Worm (Caenorhabditis elegans) whole organism, L1 larva: ENCODE measurements around the gene lis-1.
"Not testable (repeated sequence)": the region's sequence is repeated elsewhere in the genome, so short reads cannot be mapped to it uniquely, and the experiment has no call there.

Experiments used
- C04F5.9 ChIP-seq: sonication (generic microtip); optimal IDR thresholded peaks from 2 replicates; lab custom pipeline; 2016; ENCODE audit warnings: missing genetic modification characterization, missing compliant biosample characterization
- C16A3.4 ChIP-seq: fragments of 150-350 bp; optimal IDR thresholded peaks from 2 replicates; lab custom pipeline; 2014; ENCODE audit warnings: missing biosample characterization, missing genetic modification characterization
- C34B4.2 ChIP-seq: sonication (generic microtip); optimal IDR thresholded peaks from 2 replicates; lab custom pipeline; 2017; ENCODE audit warnings: mild to moderate bottlenecking, missing genetic modification characterization, missing compliant biosample characterization
- Y116A8C.19 ChIP-seq: sonication (generic microtip); optimal IDR thresholded peaks from 2 replicates; lab custom pipeline; 2016; ENCODE audit warnings: missing compliant biosample characterization, missing genetic modification characterization, borderline replicate concordance
- alr-1 ChIP-seq: fragments of 200-800 bp; sonication (Bioruptor generic); optimal IDR thresholded peaks from 2 replicates; lab custom pipeline; 2018; ENCODE audit warnings: borderline replicate concordance, mild to moderate bottlenecking, missing genetic modification characterization, missing compliant biosample characterization
- aly-2 ChIP-seq: fragments of 150-350 bp; optimal IDR thresholded peaks from 2 replicates; lab custom pipeline; 2014; ENCODE audit warnings: missing biosample characterization, missing genetic modification characterization
- ama-1 ChIP-seq: fragments of 150-350 bp; optimal IDR thresholded peaks from 2 replicates; lab custom pipeline; 2014
- blmp-1 ChIP-seq: fragments of 150-350 bp; optimal IDR thresholded peaks from 2 replicates; lab custom pipeline; 2014; ENCODE audit warnings: missing biosample characterization, missing genetic modification characterization
- ceh-90 ChIP-seq: sonication (generic microtip); optimal IDR thresholded peaks from 2 replicates; lab custom pipeline; 2016; ENCODE audit warnings: missing genetic modification characterization, missing compliant biosample characterization
- ces-1 ChIP-seq: fragments of 150-350 bp; optimal IDR thresholded peaks from 2 replicates; lab custom pipeline; 2014; ENCODE audit warnings: missing biosample characterization, missing genetic modification reagents, missing genetic modification characterization
- dpl-1 ChIP-seq, 3 experiments: fragments of 150-350 bp in 2 of 3; sonication (generic microtip) in 1 of 3; optimal IDR thresholded peaks; 2 replicates each; lab custom pipeline; 2014 to 2017; ENCODE audit warnings: missing biosample characterization in 3 of 3, missing genetic modification characterization in 3 of 3, missing genetic modification reagents in 3 of 3
- dsc-1 ChIP-seq: sonication (generic microtip); optimal IDR thresholded peaks from 2 replicates; lab custom pipeline; 2016; ENCODE audit warnings: mild to moderate bottlenecking, missing genetic modification characterization, missing compliant biosample characterization
- egl-27 ChIP-seq, 2 experiments: fragments of 150-350 bp in 1 of 2; sonication (generic microtip); optimal IDR thresholded peaks; 3 replicates each; lab custom pipeline; 2017 to 2018; ENCODE audit warnings: missing biosample characterization in 2 of 2, missing genetic modification characterization in 2 of 2, missing genetic modification reagents in 2 of 2
- elt-3 ChIP-seq, 6 experiments: fragments of 150-350 bp in 1 of 6; sonication (generic microtip); optimal IDR thresholded peaks; 2 replicates each; lab custom pipeline; 2017 to 2018; ENCODE audit warnings: missing biosample characterization in 6 of 6, missing genetic modification characterization in 6 of 6, inconsistent platforms in 1 of 6
- ets-5 ChIP-seq: fragments of 200-800 bp; sonication (Bioruptor generic); IDR thresholded peaks from 2 replicates; pipeline ENCODE4 v1.3.6; 2022; ENCODE audit warnings: missing genetic modification characterization, missing compliant biosample characterization
- fkh-10 ChIP-seq: sonication (generic microtip); optimal IDR thresholded peaks from 2 replicates; lab custom pipeline; 2017; ENCODE audit warnings: missing biosample characterization, missing genetic modification reagents, missing genetic modification characterization
- fkh-4 ChIP-seq: sonication (generic microtip); optimal IDR thresholded peaks from 2 replicates; lab custom pipeline; 2016; ENCODE audit warnings: missing compliant biosample characterization, missing genetic modification characterization, borderline replicate concordance
- grh-1 ChIP-seq: fragments of 200-800 bp; sonication (Bioruptor generic); IDR thresholded peaks from 2 replicates; pipeline ENCODE4 v1.3.6; 2022; ENCODE audit warnings: missing genetic modification reagents, missing genetic modification characterization, missing compliant biosample characterization
- hlh-17 ChIP-seq: fragments of 200-800 bp; sonication (Bioruptor generic); optimal IDR thresholded peaks from 2 replicates; lab custom pipeline; 2018; ENCODE audit warnings: missing genetic modification characterization, mild to moderate bottlenecking, missing compliant biosample characterization, moderate library complexity, borderline replicate concordance
- irx-1 ChIP-seq: sonication (generic microtip); optimal IDR thresholded peaks from 2 replicates; lab custom pipeline; 2016; ENCODE audit warnings: missing genetic modification characterization, missing compliant biosample characterization
- isw-1 ChIP-seq: fragments of 200-800 bp; sonication (Bioruptor generic); IDR thresholded peaks from 2 replicates; pipeline ENCODE4 v1.3.6; 2022; ENCODE audit warnings: missing genetic modification characterization, missing compliant biosample characterization
- lin-15B ChIP-seq: fragments of 150-350 bp; sonication (generic microtip); optimal IDR thresholded peaks from 3 replicates; lab custom pipeline; 2014; ENCODE audit warnings: missing biosample characterization, missing genetic modification characterization
- lin-35 ChIP-seq, 2 experiments: fragments of 150-350 bp; optimal IDR thresholded peaks; 2 replicates each; lab custom pipeline; 2014; ENCODE audit warnings: missing biosample characterization in 2 of 2, missing genetic modification characterization in 2 of 2, missing genetic modification reagents in 2 of 2
- lsy-2 ChIP-seq, 2 experiments: fragments of 150-350 bp; optimal IDR thresholded peaks; 2 replicates each; lab custom pipeline; 2014; ENCODE audit warnings: missing biosample characterization in 2 of 2, missing genetic modification characterization in 2 of 2
- mef-2 ChIP-seq: fragments of 150-350 bp; optimal IDR thresholded peaks from 2 replicates; lab custom pipeline; 2014; ENCODE audit warnings: missing biosample characterization, missing genetic modification characterization
- nhr-12 ChIP-seq: sonication (generic microtip); optimal IDR thresholded peaks from 2 replicates; lab custom pipeline; 2017; ENCODE audit warnings: missing biosample characterization, missing genetic modification characterization
- nhr-19 ChIP-seq: fragments of 200-800 bp; sonication (Bioruptor generic); conservative IDR thresholded peaks from 2 replicates; pipeline ENCODE4 v1.3.6; 2022; ENCODE audit warnings: missing genetic modification characterization, missing compliant biosample characterization
- nhr-20 ChIP-seq: sonication (generic microtip); optimal IDR thresholded peaks from 2 replicates; lab custom pipeline; 2016; ENCODE audit warnings: mild to moderate bottlenecking, missing genetic modification characterization, missing compliant biosample characterization
- nhr-28 ChIP-seq: fragments of 150-350 bp; optimal IDR thresholded peaks from 2 replicates; lab custom pipeline; 2014; ENCODE audit warnings: missing biosample characterization, missing genetic modification characterization
- nhr-76 ChIP-seq: sonication (generic microtip); optimal IDR thresholded peaks from 2 replicates; lab custom pipeline; 2017; ENCODE audit warnings: missing biosample characterization, missing genetic modification characterization
- nhr-77 ChIP-seq: fragments of 150-350 bp; optimal IDR thresholded peaks from 2 replicates; lab custom pipeline; 2014; ENCODE audit warnings: missing biosample characterization, missing genetic modification characterization
- nhr-90 ChIP-seq: sonication (generic microtip); optimal IDR thresholded peaks from 2 replicates; lab custom pipeline; 2016; ENCODE audit warnings: mild to moderate bottlenecking, missing genetic modification characterization, missing compliant biosample characterization; ENCODE audit not compliant: poor library complexity
- pag-3 ChIP-seq: sonication (generic microtip); optimal IDR thresholded peaks from 2 replicates; lab custom pipeline; 2017; ENCODE audit warnings: missing genetic modification characterization, mild to moderate bottlenecking, missing compliant biosample characterization, antibody characterized with exemption, borderline replicate concordance; ENCODE audit not compliant: insufficient read depth
- rnt-1 ChIP-seq: sonication (generic microtip); optimal IDR thresholded peaks from 2 replicates; lab custom pipeline; 2016; ENCODE audit warnings: mild to moderate bottlenecking, missing genetic modification characterization, moderate library complexity, missing compliant biosample characterization
- snpc-4 ChIP-seq: fragments of 150-350 bp; optimal IDR thresholded peaks from 2 replicates; lab custom pipeline; 2014; ENCODE audit warnings: missing biosample characterization, missing genetic modification characterization
- snu-23 ChIP-seq: sonication (generic microtip); optimal IDR thresholded peaks from 2 replicates; lab custom pipeline; 2016; ENCODE audit warnings: missing genetic modification characterization, missing compliant biosample characterization
- sptf-1 ChIP-seq: fragments of 150-350 bp; optimal IDR thresholded peaks from 2 replicates; lab custom pipeline; 2014; ENCODE audit warnings: missing biosample characterization, missing genetic modification characterization
- tbx-2 ChIP-seq: sonication (generic microtip); optimal IDR thresholded peaks from 2 replicates; lab custom pipeline; 2016; ENCODE audit warnings: missing genetic modification characterization, missing compliant biosample characterization
- tlp-1 ChIP-seq: fragments of 150-350 bp; optimal IDR thresholded peaks from 2 replicates; lab custom pipeline; 2014; ENCODE audit warnings: missing biosample characterization, missing genetic modification characterization
- unc-30 ChIP-seq: sonication (generic microtip); optimal IDR thresholded peaks from 2 replicates; lab custom pipeline; 2017; ENCODE audit warnings: missing biosample characterization, missing genetic modification characterization
- unc-62 ChIP-seq: fragments of 150-350 bp; optimal IDR thresholded peaks from 2 replicates; lab custom pipeline; 2014; ENCODE audit warnings: missing biosample characterization, missing genetic modification reagents, missing genetic modification characterization
- unc-98 ChIP-seq: fragments of 200-800 bp; sonication (Bioruptor generic); IDR thresholded peaks from 2 replicates; pipeline ENCODE4 v1.3.6; 2022; ENCODE audit warnings: missing genetic modification characterization, missing compliant biosample characterization
- vab-15 ChIP-seq: sonication (generic microtip); optimal IDR thresholded peaks from 2 replicates; lab custom pipeline; 2017; ENCODE audit warnings: missing genotype, mild to moderate bottlenecking, missing genetic modification characterization, missing compliant biosample characterization
- ztf-11 ChIP-seq, 2 experiments: sonication (generic microtip); optimal IDR thresholded peaks; 2 replicates each; lab custom pipeline; 2016 to 2017; ENCODE audit warnings: missing genetic modification characterization in 2 of 2, missing biosample characterization in 1 of 2, missing compliant biosample characterization in 1 of 2

The lis-1 gene

ce11 chrIII:13402934-13403333 lies 26.4 kb upstream of the lis-1 start, which contains the start of gene mig-18:
mig-18 (plus strand) TSS chrIII:13403234.
- TF ChIP-seq nhr-12: no peak
- no peak for TF ChIP-seq hlh-17
- TF ChIP-seq tlp-1 (tag; lab: Kevin White, UChicago): no peak
- TF ChIP-seq nhr-19 (GFP tag; lab: Robert Waterston, UW): no peak
- no peak for TF ChIP-seq ama-1
- TF ChIP-seq ets-5 (GFP tag; lab: Robert Waterston, UW): no peak
- TF ChIP-seq sptf-1 (tag; lab: Kevin White, UChicago): no peak
- no peak for TF ChIP-seq aly-2 (tag; lab: Kevin White, UChicago)
- no peak for TF ChIP-seq C34B4.2 (tag; lab: Kevin White, UChicago)
- no peak for TF ChIP-seq alr-1 (tag; lab: Kevin White, UChicago)
- no peak for TF ChIP-seq irx-1
- TF ChIP-seq snpc-4: no peak
- no peak for TF ChIP-seq unc-30 (tag; lab: Kevin White, UChicago)
- TF ChIP-seq nhr-20 (tag; lab: Kevin White, UChicago): no peak

ce11 chrIII:13401673-13402258 lies 25.3 kb upstream of the lis-1 start, which contains the start of the genes srlf-9 and srlf-10:
srlf-9 (minus strand) TSS chrIII:13401773.
srlf-10 (plus strand) TSS chrIII:13402208.
- TF ChIP-seq rnt-1; vab-15 (tag; lab: Kevin White, UChicago); nhr-76 (tag; lab: Kevin White, UChicago): not testable (repeated sequence)

ce11 chrIII:13395262-13395661 lies 18.8 kb upstream of the lis-1 start, which contains the start of gene F11F1.1:
F11F1.1 (plus strand) TSS chrIII:13395562.
- TF ChIP-seq fkh-4 (tag; lab: Kevin White, UChicago): no peak
- TF ChIP-seq blmp-1 (tag; lab: Kevin White, UChicago): peak; percentile 17
- no peak for TF ChIP-seq isw-1 (GFP tag; lab: Robert Waterston, UW)
- TF ChIP-seq elt-3 (tag; optimal IDR thresholded peaks at IDR 0.05; lab: Kevin White, UChicago): peak in 1 of 6 experiments; percentile 34
- no peak for TF ChIP-seq C04F5.9 (tag; lab: Kevin White, UChicago)

- no peak for TF ChIP-seq pag-3 (tag; lab: Kevin White, UChicago)
- no peak for TF ChIP-seq Y116A8C.19 (tag; lab: Kevin White, UChicago)
- TF ChIP-seq mef-2 (tag; lab: Kevin White, UChicago): no peak
- TF ChIP-seq elt-3 (tag; optimal IDR thresholded peaks at IDR 0.05; lab: Kevin White, UChicago): peak in 4 of 6 experiments; percentile 43 to 80 (median 54)
- no peak for TF ChIP-seq ceh-90 (tag; lab: Kevin White, UChicago)
- TF ChIP-seq snpc-4: no peak
- peak; percentile 59 for TF ChIP-seq blmp-1 (tag; lab: Kevin White, UChicago)
- TF ChIP-seq grh-1 (GFP tag; lab: Robert Waterston, UW): no peak
- no peak for TF ChIP-seq ztf-11 (tag; optimal IDR thresholded peaks at IDR 0.05; lab: Kevin White, UChicago)
- TF ChIP-seq egl-27 (tag; optimal IDR thresholded peaks at IDR 0.05; lab: Kevin White, UChicago): no peak
- TF ChIP-seq nhr-90 (tag; lab: Kevin White, UChicago): no peak
- TF ChIP-seq tbx-2: no peak
- no peak for TF ChIP-seq unc-98 (GFP tag; lab: Robert Waterston, UW)
- no peak for TF ChIP-seq nhr-28
- TF ChIP-seq dpl-1 (GFP tag; optimal IDR thresholded peaks at IDR 0.05; lab: Kevin White, UChicago): no peak
- TF ChIP-seq alr-1 (tag; lab: Kevin White, UChicago): no peak
- no peak for TF ChIP-seq dsc-1
- no peak for TF ChIP-seq C16A3.4
- TF ChIP-seq vab-15 (tag; lab: Kevin White, UChicago): no peak
- no peak for TF ChIP-seq fkh-10 (GFP tag; lab: Kevin White, UChicago)
- TF ChIP-seq ces-1: no peak
- no peak for TF ChIP-seq lin-15B (tag; lab: Kevin White, UChicago)
- peak in 1 of 2 experiments; percentile 12 for TF ChIP-seq lsy-2 (tag; optimal IDR thresholded peaks at IDR 0.05; lab: Kevin White, UChicago)
- TF ChIP-seq nhr-19 (GFP tag; lab: Robert Waterston, UW): no peak
- no peak for TF ChIP-seq lin-35 (GFP tag; optimal IDR thresholded peaks at IDR 0.05; lab: Kevin White, UChicago)
- TF ChIP-seq unc-62: no peak
- TF ChIP-seq nhr-77 (tag; lab: Kevin White, UChicago): no peak
- peak; percentile 17 for TF ChIP-seq snu-23 (GFP tag; lab: Kevin White, UChicago)
Observed at ce11 chrIII:13393647-13394046, 17.1 kb upstream of the lis-1 start, which contains the start of gene qdpr-1. qdpr-1 (plus strand) TSS chrIII:13393910.
